Worm (Caenorhabditis elegans) whole organism, L4 larva: ENCODE data around the gene F34D10.9.

Source experiments
- Y75B8A.6 ChIP-seq: fragments of 200-800 bp; sonication (Bioruptor generic); IDR thresholded peaks from 2 replicates; pipeline ENCODE4 v1.3.6; 2022; ENCODE audit warnings: missing genetic modification reagents, missing genetic modification characterization, missing compliant biosample characterization
- aha-1 ChIP-seq: fragments of 150-350 bp; peaks from one replicate; lab custom pipeline; 2014; ENCODE audit warnings: missing biosample characterization, missing genetic modification characterization
- aly-2 ChIP-seq: sonication (generic microtip); optimal IDR thresholded peaks from 2 replicates; lab custom pipeline; 2018; ENCODE audit warnings: missing biosample characterization, missing genetic modification characterization
- ama-1 ChIP-seq: fragments of 150-350 bp; optimal IDR thresholded peaks from 2 replicates; lab custom pipeline; 2014; ENCODE audit warnings: inconsistent platforms, mixed read lengths
- dmd-9 ChIP-seq: fragments of 200-800 bp; sonication (Bioruptor generic); IDR thresholded peaks from 2 replicates; pipeline ENCODE4 v1.3.6; 2022; ENCODE audit warnings: missing genetic modification reagents, missing genetic modification characterization, missing compliant biosample characterization
- egl-27 ChIP-seq: sonication (generic microtip); optimal IDR thresholded peaks from 3 replicates; lab custom pipeline; 2017; ENCODE audit warnings: missing biosample characterization, missing genetic modification reagents, missing genetic modification characterization
- egl-43 ChIP-seq: fragments of 200-800 bp; sonication (Bioruptor generic); IDR thresholded peaks from 2 replicates; pipeline ENCODE4 v1.3.6; 2022; ENCODE audit warnings: missing genetic modification reagents, missing genetic modification characterization, missing compliant biosample characterization
- hif-1 ChIP-seq, 2 experiments: sonication (generic microtip); optimal IDR thresholded peaks; 2 replicates each; lab custom pipeline; 2016 to 2017; ENCODE audit warnings: missing compliant biosample characterization in 2 of 2, missing genetic modification characterization in 2 of 2, missing genetic modification reagents in 2 of 2, missing genotype in 2 of 2, mild to moderate bottlenecking in 1 of 2
- lir-3 ChIP-seq: sonication (generic microtip); optimal IDR thresholded peaks from 2 replicates; lab custom pipeline; 2016; ENCODE audit warnings: mild to moderate bottlenecking, missing genetic modification characterization, missing compliant biosample characterization
- lsy-2 ChIP-seq, 2 experiments: fragments of 150-350 bp in 1 of 2; sonication (generic microtip) in 1 of 2; optimal IDR thresholded peaks; 2 replicates each; lab custom pipeline; 2014 to 2017; ENCODE audit warnings: missing biosample characterization in 2 of 2, missing genetic modification characterization in 2 of 2
- madf-5 ChIP-seq, 2 experiments: fragments of 200-800 bp; sonication (Bioruptor generic); IDR thresholded peaks; 2 replicates each; pipeline ENCODE4 v1.3.6; 2022; ENCODE audit warnings: missing compliant biosample characterization in 2 of 2, missing genetic modification characterization in 2 of 2
- nhr-11 ChIP-seq: fragments of 150-350 bp; optimal IDR thresholded peaks from 2 replicates; lab custom pipeline; 2014; ENCODE audit warnings: missing biosample characterization, missing genetic modification characterization
- zfp-2 ChIP-seq: sonication (generic microtip); optimal IDR thresholded peaks from 2 replicates; lab custom pipeline; 2016; ENCODE audit warnings: mild to moderate bottlenecking, missing genetic modification characterization, missing compliant biosample characterization

ce11 chrIII:3734990-3735389 is 5.6 kb upstream of the F34D10.9 start, which contains the start of gene evl-18:
- TF ChIP-seq Y75B8A.6 (GFP tag; lab: Robert Waterston, UW), result no peak
- TF ChIP-seq aha-1 (tag; lab: Kevin White, UChicago), result no peak
- TF ChIP-seq egl-27 (tag; lab: Kevin White, UChicago), result no peak
- TF ChIP-seq lsy-2 (tag; optimal IDR thresholded peaks at IDR 0.05; lab: Kevin White, UChicago), result peak in 1 of 2 experiments; percentile 33
- no peak for TF ChIP-seq aly-2
- no peak for TF ChIP-seq lir-3 (tag; lab: Kevin White, UChicago)
- no peak for TF ChIP-seq madf-5 (GFP tag; IDR thresholded peaks at IDR 0.05; lab: Robert Waterston, UW)
- no peak for TF ChIP-seq hif-1 (tag; optimal IDR thresholded peaks at IDR 0.05; lab: Kevin White, UChicago)
- no peak for TF ChIP-seq zfp-2 (tag; lab: Kevin White, UChicago)
- no peak for TF ChIP-seq egl-43 (GFP tag; lab: Robert Waterston, UW)
- no peak for TF ChIP-seq dmd-9 (GFP tag; lab: Robert Waterston, UW)
- no peak for TF ChIP-seq nhr-11 (tag; lab: Kevin White, UChicago)
- TF ChIP-seq ama-1 (lab: Kevin White, UChicago), result no peak
